Fruit fly (Drosophila melanogaster) whole organism, embryonic: Measurements from ENCODE around the gene vito.

Source experiments
- Antp ChIP-seq: fragments of 200-800 bp; sonication (Bioruptor generic); optimal IDR thresholded peaks from 3 replicates; lab custom pipeline; 2016; ENCODE audit warnings: missing biosample characterization, missing genetic modification characterization
- CG10209 ChIP-seq: fragments of 200-800 bp; sonication (Bioruptor generic); optimal IDR thresholded peaks from 3 replicates; lab custom pipeline; 2017; ENCODE audit warnings: missing biosample characterization, mild to moderate bottlenecking, missing genetic modification characterization, missing genetic modification reagents
- CG10543 ChIP-seq: fragments of 200-800 bp; sonication (Bioruptor generic); optimal IDR thresholded peaks from 3 replicates; lab custom pipeline; 2017; ENCODE audit warnings: missing biosample characterization, mild to moderate bottlenecking, missing genetic modification characterization, moderate library complexity
- CG10959 ChIP-seq: fragments of 200-800 bp; sonication (Bioruptor generic); IDR thresholded peaks from 2 replicates; pipeline ENCODE4 v1.3.6; 2022; ENCODE audit warnings: missing biosample characterization, missing genetic modification characterization
- CG11723 ChIP-seq: fragments of 200-800 bp; sonication (Bioruptor generic); optimal IDR thresholded peaks from 2 replicates; lab custom pipeline; 2017; ENCODE audit warnings: missing biosample characterization, mild to moderate bottlenecking, missing genetic modification characterization
- CG12299 ChIP-seq: fragments of 200-800 bp; sonication (Bioruptor generic); optimal IDR thresholded peaks from 2 replicates; lab custom pipeline; 2018; ENCODE audit warnings: missing biosample characterization, mild to moderate bottlenecking, missing genetic modification characterization
- CG1233 ChIP-seq: fragments of 200-800 bp; sonication (Bioruptor generic); optimal IDR thresholded peaks from 4 replicates; lab custom pipeline; 2018; ENCODE audit warnings: missing biosample characterization, mild to moderate bottlenecking, missing genetic modification characterization
- CG12391 ChIP-seq: fragments of 200-800 bp; sonication (Bioruptor generic); optimal IDR thresholded peaks from 3 replicates; lab custom pipeline; 2018; ENCODE audit warnings: missing biosample characterization, mild to moderate bottlenecking, missing genetic modification characterization, moderate library complexity
- CG12769 ChIP-seq: fragments of 200-800 bp; sonication (Bioruptor generic); optimal IDR thresholded peaks from 2 replicates; lab custom pipeline; 2019; ENCODE audit warnings: missing biosample characterization, mild to moderate bottlenecking, missing genetic modification characterization, moderate library complexity
- CG13424 ChIP-seq: fragments of 200-800 bp; sonication (Bioruptor generic); optimal IDR thresholded peaks from 2 replicates; lab custom pipeline; 2019; ENCODE audit warnings: missing biosample characterization, mild to moderate bottlenecking, missing genetic modification characterization, moderate library complexity
- CG13775 ChIP-seq: fragments of 200-800 bp; sonication (Bioruptor generic); optimal IDR thresholded peaks from 3 replicates; lab custom pipeline; 2017; ENCODE audit warnings: missing biosample characterization, mild to moderate bottlenecking, missing genetic modification characterization
- CG15269 ChIP-seq: fragments of 200-800 bp; sonication (Bioruptor generic); optimal IDR thresholded peaks from 2 replicates; lab custom pipeline; 2018; ENCODE audit warnings: missing biosample characterization, mild to moderate bottlenecking, missing genetic modification characterization, moderate library complexity
- CG15514 ChIP-seq: fragments of 200-800 bp; sonication (Bioruptor generic); optimal IDR thresholded peaks from 3 replicates; lab custom pipeline; 2017; ENCODE audit warnings: missing biosample characterization, missing genetic modification characterization, mild to moderate bottlenecking, moderate library complexity, missing genetic modification reagents
- CG17802 ChIP-seq: fragments of 200-800 bp; sonication (Bioruptor generic); optimal IDR thresholded peaks from 2 replicates; lab custom pipeline; 2018; ENCODE audit warnings: missing biosample characterization, mild to moderate bottlenecking, missing genetic modification characterization, moderate library complexity
- CG2678 ChIP-seq: fragments of 200-800 bp; sonication (Bioruptor generic); optimal IDR thresholded peaks from 3 replicates; lab custom pipeline; 2019; ENCODE audit warnings: missing biosample characterization, mild to moderate bottlenecking, missing genetic modification characterization, moderate library complexity
- CG2712 ChIP-seq: fragments of 200-800 bp; optimal IDR thresholded peaks from 3 replicates; lab custom pipeline; 2019; ENCODE audit warnings: missing biosample characterization, mild to moderate bottlenecking, missing genetic modification characterization, moderate library complexity
- CG34376 ChIP-seq: fragments of 200-800 bp; sonication (Bioruptor generic); optimal IDR thresholded peaks from 2 replicates; lab custom pipeline; 2018; ENCODE audit warnings: missing biosample characterization, mild to moderate bottlenecking, missing genetic modification characterization
- CG3838 ChIP-seq: fragments of 200-800 bp; sonication (Bioruptor generic); optimal IDR thresholded peaks from 3 replicates; lab custom pipeline; 2016; ENCODE audit warnings: missing biosample characterization, missing genetic modification characterization
- CG4282 ChIP-seq: fragments of 200-800 bp; sonication (Bioruptor generic); optimal IDR thresholded peaks from 2 replicates; lab custom pipeline; 2016; ENCODE audit warnings: missing biosample characterization, missing genetic modification characterization
- CG4730 ChIP-seq: fragments of 200-800 bp; sonication (Bioruptor generic); IDR thresholded peaks from 2 replicates; pipeline ENCODE4 v1.3.6; 2022; ENCODE audit warnings: missing biosample characterization, missing genetic modification characterization
- CG6254 ChIP-seq: fragments of 200-800 bp; sonication (Bioruptor generic); optimal IDR thresholded peaks from 3 replicates; lab custom pipeline; 2017; ENCODE audit warnings: mild to moderate bottlenecking, missing biosample characterization, missing genetic modification reagents, missing genetic modification characterization
- CG6765 ChIP-seq: fragments of 200-800 bp; sonication (Bioruptor generic); optimal IDR thresholded peaks from 3 replicates; lab custom pipeline; 2017; ENCODE audit warnings: missing biosample characterization, mild to moderate bottlenecking, missing genetic modification characterization
- CG6854 ChIP-seq: fragments of 200-800 bp; sonication (Bioruptor generic); optimal IDR thresholded peaks from 3 replicates; lab custom pipeline; 2017; ENCODE audit warnings: missing biosample characterization, mild to moderate bottlenecking, missing genetic modification characterization
- CG7556 ChIP-seq: fragments of 200-800 bp; sonication (Bioruptor generic); optimal IDR thresholded peaks from 2 replicates; lab custom pipeline; 2017; ENCODE audit warnings: missing biosample characterization, mild to moderate bottlenecking, missing genetic modification characterization
- CG7786 ChIP-seq: fragments of 200-800 bp; sonication (Bioruptor generic); optimal IDR thresholded peaks from 2 replicates; lab custom pipeline; 2016; ENCODE audit warnings: missing biosample characterization, missing genetic modification characterization
- CG8089 ChIP-seq: fragments of 200-800 bp; sonication (Bioruptor generic); optimal IDR thresholded peaks from 3 replicates; lab custom pipeline; 2016; ENCODE audit warnings: missing biosample characterization, missing genetic modification characterization
- CG9437 ChIP-seq: fragments of 200-800 bp; sonication (Bioruptor generic); optimal IDR thresholded peaks from 2 replicates; lab custom pipeline; 2018; ENCODE audit warnings: missing biosample characterization, mild to moderate bottlenecking, missing genetic modification characterization
- CG9727 ChIP-seq: fragments of 200-800 bp; sonication (Bioruptor generic); optimal IDR thresholded peaks from 3 replicates; lab custom pipeline; 2017; ENCODE audit warnings: missing biosample characterization, mild to moderate bottlenecking, missing genetic modification characterization
- CG9797 ChIP-seq: fragments of 200-800 bp; sonication (Bioruptor generic); optimal IDR thresholded peaks from 3 replicates; lab custom pipeline; 2018; ENCODE audit warnings: missing biosample characterization, mild to moderate bottlenecking, missing genetic modification characterization
- CHES-1-like ChIP-seq: fragments of 200-800 bp; sonication (Bioruptor generic); optimal IDR thresholded peaks from 2 replicates; lab custom pipeline; 2016; ENCODE audit warnings: missing biosample characterization, missing genetic modification characterization
- CoRest ChIP-seq: fragments of 200-800 bp; sonication (Bioruptor generic); optimal IDR thresholded peaks from 3 replicates; lab custom pipeline; 2018; ENCODE audit warnings: missing biosample characterization, mild to moderate bottlenecking, missing genetic modification characterization, moderate library complexity
- ERR ChIP-seq: fragments of 200-800 bp; sonication (Bioruptor generic); optimal IDR thresholded peaks from 2 replicates; lab custom pipeline; 2016; ENCODE audit warnings: missing biosample characterization, missing genetic modification characterization
- GATAe ChIP-seq: fragments of 200-800 bp; sonication (Bioruptor generic); conservative IDR thresholded peaks from 2 replicates; pipeline ENCODE4 v1.3.6; 2022; ENCODE audit warnings: missing biosample characterization, missing genetic modification characterization
- HmgD ChIP-seq: fragments of 200-800 bp; sonication (Bioruptor generic); optimal IDR thresholded peaks from 3 replicates; lab custom pipeline; 2016; ENCODE audit warnings: missing biosample characterization, missing genetic modification characterization
- Hmx ChIP-seq: fragments of 200-800 bp; sonication (Bioruptor generic); optimal IDR thresholded peaks from 2 replicates; lab custom pipeline; 2016; ENCODE audit warnings: missing biosample characterization, missing genetic modification characterization
- Jarid2 ChIP-seq: fragments of 200-800 bp; sonication (Bioruptor generic); optimal IDR thresholded peaks from 3 replicates; lab custom pipeline; 2017; ENCODE audit warnings: mild to moderate bottlenecking, missing biosample characterization, missing genetic modification reagents, missing genetic modification characterization
- Lhr ChIP-seq: fragments of 200-800 bp; sonication (Bioruptor generic); optimal IDR thresholded peaks from 3 replicates; lab custom pipeline; 2017; ENCODE audit warnings: mild to moderate bottlenecking, missing biosample characterization, missing genetic modification reagents, missing genetic modification characterization
- MBD-R2 ChIP-seq: fragments of 200-800 bp; sonication (Bioruptor generic); IDR thresholded peaks from 2 replicates; pipeline ENCODE4 v1.3.6; 2022; ENCODE audit warnings: missing biosample characterization, missing genetic modification characterization
- MTF-1 ChIP-seq: fragments of 200-800 bp; sonication (Bioruptor generic); optimal IDR thresholded peaks from 2 replicates; lab custom pipeline; 2018; ENCODE audit warnings: missing biosample characterization, mild to moderate bottlenecking, missing genetic modification characterization, borderline replicate concordance
- Myb ChIP-seq: fragments of 200-800 bp; sonication (Bioruptor generic); optimal IDR thresholded peaks from 2 replicates; lab custom pipeline; 2016; ENCODE audit warnings: missing biosample characterization, missing genetic modification characterization
- Sox100B ChIP-seq: fragments of 200-800 bp; sonication (Bioruptor generic); optimal IDR thresholded peaks from 3 replicates; lab custom pipeline; 2018; ENCODE audit warnings: missing biosample characterization, mild to moderate bottlenecking, missing genetic modification characterization
- Sry-β ChIP-seq: fragments of 200-800 bp; sonication (Bioruptor generic); optimal IDR thresholded peaks from 2 replicates; lab custom pipeline; 2018; ENCODE audit warnings: missing biosample characterization, mild to moderate bottlenecking, missing genetic modification characterization, moderate library complexity
- ash1 ChIP-seq: fragments of 200-800 bp; sonication (Bioruptor generic); optimal IDR thresholded peaks from 2 replicates; lab custom pipeline; 2018; ENCODE audit warnings: missing biosample characterization, mild to moderate bottlenecking, missing genetic modification characterization
- bcd ChIP-seq: fragments of 200-800 bp; sonication (Bioruptor generic); optimal IDR thresholded peaks from 2 replicates; lab custom pipeline; 2017; ENCODE audit warnings: missing biosample characterization, mild to moderate bottlenecking, missing genetic modification characterization
- crp ChIP-seq, 2 experiments: fragments of 200-800 bp; sonication (Bioruptor generic); optimal IDR thresholded peaks; 2 replicates in 1 of 2; 3 replicates in 1 of 2; lab custom pipeline; 2017; ENCODE audit warnings: missing biosample characterization in 2 of 2, missing genetic modification characterization in 2 of 2, mild to moderate bottlenecking in 1 of 2, moderate library complexity in 1 of 2
- dmrt11E ChIP-seq: fragments of 200-800 bp; sonication (Bioruptor generic); optimal IDR thresholded peaks from 3 replicates; lab custom pipeline; 2018; ENCODE audit warnings: missing biosample characterization, mild to moderate bottlenecking, missing genetic modification characterization, moderate library complexity
- hbn ChIP-seq: fragments of 200-800 bp; sonication (Bioruptor generic); IDR thresholded peaks from 2 replicates; pipeline ENCODE4 v1.3.6; 2022; ENCODE audit warnings: missing biosample characterization, missing genetic modification characterization; ENCODE audit not compliant: partially characterized antibody
- lbe ChIP-seq: fragments of 200-800 bp; sonication (Bioruptor generic); optimal IDR thresholded peaks from 2 replicates; lab custom pipeline; 2016; ENCODE audit warnings: missing biosample characterization, mild to moderate bottlenecking, missing genetic modification characterization
- lola ChIP-seq, 3 experiments: fragments of >200 bp in 2 of 3; fragments of 200-800 bp in 1 of 3; sonication (Bioruptor generic) in 1 of 3; optimal IDR thresholded peaks; 2 replicates each; lab custom pipeline; 2017 to 2019; ENCODE audit warnings: missing biosample characterization in 3 of 3, missing genetic modification characterization in 3 of 3, mild to moderate bottlenecking in 1 of 3, moderate library complexity in 1 of 3
- slou ChIP-seq: fragments of 200-800 bp; sonication (Bioruptor generic); optimal IDR thresholded peaks from 3 replicates; lab custom pipeline; 2016; ENCODE audit warnings: missing biosample characterization, missing genetic modification characterization

The vito gene

DNA sequence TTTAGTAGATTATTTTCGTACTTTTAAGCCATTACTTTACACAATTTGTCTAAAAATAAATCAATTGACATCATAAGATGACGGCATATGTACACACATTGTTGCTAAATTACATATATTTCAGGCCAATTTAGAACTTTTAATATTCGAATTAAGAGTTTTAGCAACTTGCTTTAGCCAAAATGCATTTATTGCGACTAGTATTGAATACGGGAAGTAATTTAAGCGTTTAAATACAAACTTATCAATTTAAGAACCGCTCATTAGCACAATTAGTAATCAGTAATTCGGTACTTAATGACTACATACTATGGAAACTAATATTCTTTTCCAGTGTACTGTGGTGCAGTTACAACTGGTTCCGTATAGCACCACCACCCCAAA, 32.1 kb upstream of the vito start (continued):
- no peak for TF ChIP-seq ERR (GFP tag; lab: Kevin White, UChicago)
- no peak for TF ChIP-seq CG4730 (GFP tag; lab: Robert Waterston, UW)
- TF ChIP-seq Jarid2 (GFP tag; lab: Kevin White, UChicago), result no peak
- TF ChIP-seq Lhr (GFP tag; lab: Kevin White, UChicago), result no peak
- TF ChIP-seq CG12391 (tag; lab: Kevin White, UChicago), result peak; percentile 29
- peak; percentile 55 for TF ChIP-seq Sox100B (GFP tag; lab: Kevin White, UChicago)
- no peak for TF ChIP-seq CG12769 (tag; lab: Kevin White, UChicago)
- TF ChIP-seq CG15269 (tag; lab: Kevin White, UChicago), result peak; percentile 30
- no peak for TF ChIP-seq CG12299 (tag; lab: Kevin White, UChicago)
- TF ChIP-seq hbn, result no peak
- TF ChIP-seq crp (GFP tag; optimal IDR thresholded peaks at IDR 0.05; lab: Kevin White, UChicago), result no peak
- no peak for TF ChIP-seq CG9797 (GFP tag; lab: Kevin White, UChicago)
- TF ChIP-seq CG7556 (GFP tag; lab: Kevin White, UChicago), result peak; percentile 53
- no peak for TF ChIP-seq GATAe (GFP tag; lab: Robert Waterston, UW)
- TF ChIP-seq CG10959 (GFP tag; lab: Robert Waterston, UW), result no peak
- no peak for TF ChIP-seq CG34376 (GFP tag; lab: Kevin White, UChicago)
- no peak for TF ChIP-seq CG10543 (GFP tag; lab: Kevin White, UChicago)
- peak; percentile 71 for TF ChIP-seq CG2678
- no peak for TF ChIP-seq ash1 (GFP tag; lab: Kevin White, UChicago)
- TF ChIP-seq CG8089 (GFP tag; lab: Kevin White, UChicago), result no peak
- TF ChIP-seq CoRest (tag; lab: Kevin White, UChicago), result peak; percentile 41
- TF ChIP-seq Hmx (GFP tag; lab: Kevin White, UChicago), result no peak
- TF ChIP-seq Myb (GFP tag; lab: Kevin White, UChicago), result no peak
- TF ChIP-seq CG6765 (GFP tag; lab: Kevin White, UChicago), result no peak
- TF ChIP-seq CG13424, result peak; percentile 24
- no peak for TF ChIP-seq Sry-β (GFP tag; lab: Kevin White, UChicago)
- TF ChIP-seq CG9437, result peak; percentile 24
- TF ChIP-seq lola (GFP tag; optimal IDR thresholded peaks at IDR 0.05; lab: Kevin White, UChicago), result peak in 1 of 3 experiments; percentile 48
- TF ChIP-seq CG11723 (GFP tag; lab: Kevin White, UChicago), result peak; percentile 25
- TF ChIP-seq CG7786, result no peak
- TF ChIP-seq CG9727, result peak; percentile 39
- TF ChIP-seq CHES-1-like (GFP tag; lab: Kevin White, UChicago), result no peak
- peak; percentile 35 for TF ChIP-seq dmrt11E (tag; lab: Kevin White, UChicago)
- no peak for TF ChIP-seq CG3838
- TF ChIP-seq bcd (GFP tag; lab: Kevin White, UChicago), result peak; percentile 17
- no peak for TF ChIP-seq CG6254
- TF ChIP-seq HmgD (GFP tag; lab: Kevin White, UChicago), result no peak
- no peak for TF ChIP-seq CG4282 (GFP tag; lab: Kevin White, UChicago)
- TF ChIP-seq CG10209 (GFP tag; lab: Kevin White, UChicago), result peak; percentile 4
- peak; percentile 44 for TF ChIP-seq CG1233 (GFP tag; lab: Kevin White, UChicago)
- no peak for TF ChIP-seq Antp
- peak; percentile 25 for TF ChIP-seq CG6854 (GFP tag; lab: Kevin White, UChicago)
- no peak for TF ChIP-seq lbe
- TF ChIP-seq CG13775, result no peak
- TF ChIP-seq slou, result no peak
- TF ChIP-seq MTF-1 (GFP tag; lab: Kevin White, UChicago), result no peak
- peak; percentile 49 for TF ChIP-seq CG2712 (tag; lab: Kevin White, UChicago)
- TF ChIP-seq MBD-R2 (GFP tag; lab: Robert Waterston, UW), result no peak
- TF ChIP-seq CG17802 (tag; lab: Kevin White, UChicago), result no peak
- no peak for TF ChIP-seq CG15514 (GFP tag; lab: Kevin White, UChicago)
